Fruit fly (Drosophila melanogaster) whole organism, embryonic: ENCODE measurements around the gene Crg-1.

Source experiments
- Adf1 ChIP-seq: fragments of 200-800 bp; sonication (Bioruptor generic); IDR thresholded peaks from 2 replicates; pipeline ENCODE4 v1.3.6; 2022; ENCODE audit warnings: missing biosample characterization, missing genetic modification characterization
- CG10321 ChIP-seq: fragments of 200-800 bp; sonication (Bioruptor generic); IDR thresholded peaks from 2 replicates; pipeline ENCODE4 v1.3.6; 2022; ENCODE audit warnings: missing biosample characterization, missing genetic modification characterization
- CG10366 ChIP-seq: fragments of 200-800 bp; sonication (Bioruptor generic); IDR thresholded peaks from 2 replicates; pipeline ENCODE4 v1.3.6; 2022; ENCODE audit warnings: missing biosample characterization, missing genetic modification characterization
- CG10431 ChIP-seq: fragments of 200-800 bp; sonication (Bioruptor generic); optimal IDR thresholded peaks from 3 replicates; lab custom pipeline; 2018; ENCODE audit warnings: missing biosample characterization, mild to moderate bottlenecking, missing genetic modification characterization
- CG10654 ChIP-seq: fragments of 200-800 bp; sonication (Bioruptor generic); optimal IDR thresholded peaks from 2 replicates; lab custom pipeline; 2016; ENCODE audit warnings: missing biosample characterization, missing genetic modification characterization
- CG13424 ChIP-seq: fragments of 200-800 bp; sonication (Bioruptor generic); optimal IDR thresholded peaks from 2 replicates; lab custom pipeline; 2019; ENCODE audit warnings: missing biosample characterization, mild to moderate bottlenecking, missing genetic modification characterization, moderate library complexity
- CG14860 ChIP-seq: fragments of 200-800 bp; sonication (Bioruptor generic); IDR thresholded peaks from 3 replicates; pipeline ENCODE4 v1.3.6; 2022; ENCODE audit warnings: missing biosample characterization, missing genetic modification characterization; ENCODE audit not compliant: partially characterized antibody
- CG1647 ChIP-seq: fragments of 200-800 bp; sonication (Bioruptor generic); optimal IDR thresholded peaks from 3 replicates; lab custom pipeline; 2016; ENCODE audit warnings: missing biosample characterization, missing genetic modification characterization
- CG2875 ChIP-seq: fragments of 200-800 bp; sonication (Bioruptor generic); optimal IDR thresholded peaks from 2 replicates; lab custom pipeline; 2017; ENCODE audit warnings: missing biosample characterization, mild to moderate bottlenecking, missing genetic modification characterization, missing genetic modification reagents
- CG32532 ChIP-seq: fragments of 200-800 bp; sonication (Bioruptor generic); IDR thresholded peaks from 2 replicates; pipeline ENCODE4 v1.3.6; 2022; ENCODE audit warnings: missing biosample characterization, missing genetic modification characterization
- CG32767 ChIP-seq: fragments of 200-800 bp; sonication (Bioruptor generic); IDR thresholded peaks from 2 replicates; pipeline ENCODE4 v1.3.6; 2022; ENCODE audit warnings: missing biosample characterization, missing genetic modification characterization
- CG32772 ChIP-seq: fragments of 200-800 bp; sonication (Bioruptor generic); IDR thresholded peaks from 2 replicates; pipeline ENCODE4 v1.3.6; 2022; ENCODE audit warnings: missing biosample characterization, missing genetic modification characterization
- CG4282 ChIP-seq: fragments of 200-800 bp; sonication (Bioruptor generic); optimal IDR thresholded peaks from 2 replicates; lab custom pipeline; 2016; ENCODE audit warnings: missing biosample characterization, missing genetic modification characterization
- CG4617 ChIP-seq: fragments of 200-800 bp; sonication (Bioruptor generic); optimal IDR thresholded peaks from 3 replicates; lab custom pipeline; 2016; ENCODE audit warnings: missing biosample characterization, missing genetic modification characterization, borderline replicate concordance
- CG7963 ChIP-seq: fragments of 200-800 bp; sonication (Bioruptor generic); IDR thresholded peaks from 3 replicates; pipeline ENCODE4 v1.3.6; 2022; ENCODE audit warnings: missing biosample characterization, missing genetic modification characterization; ENCODE audit not compliant: partially characterized antibody
- CG8359 ChIP-seq: fragments of 200-800 bp; sonication (Bioruptor generic); optimal IDR thresholded peaks from 2 replicates; lab custom pipeline; 2017; ENCODE audit warnings: missing biosample characterization, mild to moderate bottlenecking, missing genetic modification characterization, borderline replicate concordance
- CG9437 ChIP-seq: fragments of 200-800 bp; sonication (Bioruptor generic); optimal IDR thresholded peaks from 2 replicates; lab custom pipeline; 2018; ENCODE audit warnings: missing biosample characterization, mild to moderate bottlenecking, missing genetic modification characterization
- D19B ChIP-seq: fragments of 200-800 bp; sonication (Bioruptor generic); optimal IDR thresholded peaks from 2 replicates; lab custom pipeline; 2017; ENCODE audit warnings: missing biosample characterization, mild to moderate bottlenecking, missing genetic modification characterization
- Hand ChIP-seq: fragments of 200-800 bp; sonication (Bioruptor generic); optimal IDR thresholded peaks from 2 replicates; lab custom pipeline; 2017; ENCODE audit warnings: mild to moderate bottlenecking, missing biosample characterization, missing genetic modification reagents, missing genetic modification characterization
- Hr51 ChIP-seq, 2 experiments: fragments of 200-800 bp; sonication (Bioruptor generic); optimal IDR thresholded peaks; 2 replicates in 1 of 2; 3 replicates in 1 of 2; lab custom pipeline; 2016 to 2018; ENCODE audit warnings: missing biosample characterization in 2 of 2, missing genetic modification characterization in 2 of 2, mild to moderate bottlenecking in 1 of 2, moderate library complexity in 1 of 2
- Kr ChIP-seq: fragments of 200-800 bp; sonication (Bioruptor generic); optimal IDR thresholded peaks from 2 replicates; lab custom pipeline; 2017; ENCODE audit warnings: missing biosample characterization, mild to moderate bottlenecking, missing genetic modification characterization
- Lhr ChIP-seq: fragments of 200-800 bp; sonication (Bioruptor generic); optimal IDR thresholded peaks from 3 replicates; lab custom pipeline; 2017; ENCODE audit warnings: mild to moderate bottlenecking, missing biosample characterization, missing genetic modification reagents, missing genetic modification characterization
- Med ChIP-seq: fragments of 200-800 bp; sonication (Bioruptor generic); peaks from one replicate; lab custom pipeline; 2016; ENCODE audit warnings: missing biosample characterization, missing genetic modification characterization, mild to moderate bottlenecking, inconsistent platforms, moderate library complexity
- Rfx ChIP-seq: fragments of 200-800 bp; sonication (Bioruptor generic); IDR thresholded peaks from 2 replicates; pipeline ENCODE4 v1.3.6; 2022; ENCODE audit warnings: missing biosample characterization, missing genetic modification characterization
- Spps ChIP-seq: fragments of 200-800 bp; sonication (Bioruptor generic); optimal IDR thresholded peaks from 2 replicates; lab custom pipeline; 2018; ENCODE audit warnings: missing biosample characterization, mild to moderate bottlenecking, missing genetic modification characterization
- TFAM ChIP-seq: fragments of 200-800 bp; sonication (Bioruptor generic); optimal IDR thresholded peaks from 2 replicates; lab custom pipeline; 2017; ENCODE audit warnings: missing biosample characterization, missing genetic modification characterization, inconsistent platforms
- abd-A ChIP-seq: fragments of 200-800 bp; sonication (Bioruptor generic); optimal IDR thresholded peaks from 3 replicates; lab custom pipeline; 2019; ENCODE audit warnings: missing biosample characterization, mild to moderate bottlenecking, missing genetic modification characterization, moderate library complexity
- aop ChIP-seq: fragments of 200-800 bp; sonication (Bioruptor generic); IDR thresholded peaks from 2 replicates; pipeline ENCODE4 v1.3.6; 2022; ENCODE audit warnings: missing biosample characterization, missing genetic modification characterization
- ash1 ChIP-seq: fragments of 200-800 bp; sonication (Bioruptor generic); optimal IDR thresholded peaks from 2 replicates; lab custom pipeline; 2018; ENCODE audit warnings: missing biosample characterization, mild to moderate bottlenecking, missing genetic modification characterization
- bowl ChIP-seq: fragments of 200-800 bp; sonication (Bioruptor generic); IDR thresholded peaks from 2 replicates; pipeline ENCODE4 v1.3.6; 2022; ENCODE audit warnings: missing biosample characterization, missing genetic modification characterization
- crol ChIP-seq: fragments of 200-800 bp; sonication (Bioruptor generic); IDR thresholded peaks from 2 replicates; pipeline ENCODE4 v1.3.6; 2022; ENCODE audit warnings: missing biosample characterization, missing genetic modification characterization
- cwo ChIP-seq: fragments of 200-800 bp; sonication (Bioruptor generic); optimal IDR thresholded peaks from 3 replicates; lab custom pipeline; 2017; ENCODE audit warnings: missing biosample characterization, missing genetic modification characterization, mild to moderate bottlenecking, moderate library complexity, missing genetic modification reagents
- grau ChIP-seq: fragments of 200-800 bp; optimal IDR thresholded peaks from 3 replicates; lab custom pipeline; 2019; ENCODE audit warnings: missing biosample characterization, mild to moderate bottlenecking, missing genetic modification characterization, moderate library complexity
- grn ChIP-seq: fragments of 200-800 bp; sonication (Bioruptor generic); optimal IDR thresholded peaks from 3 replicates; lab custom pipeline; 2017; ENCODE audit warnings: missing biosample characterization, missing genetic modification characterization
- gsb ChIP-seq: fragments of 200-800 bp; sonication (Bioruptor generic); IDR thresholded peaks from 2 replicates; pipeline ENCODE4 v1.3.6; 2022; ENCODE audit warnings: missing biosample characterization, missing genetic modification characterization
- gt ChIP-seq: fragments of 200-800 bp; sonication (Bioruptor generic); IDR thresholded peaks from 2 replicates; pipeline ENCODE4 v1.3.6; 2022; ENCODE audit warnings: missing biosample characterization, missing genetic modification characterization
- otp ChIP-seq: fragments of 200-800 bp; sonication (Bioruptor generic); IDR thresholded peaks from 3 replicates; pipeline ENCODE4, ENCODE4 v1.3.6; 2022; ENCODE audit warnings: missing biosample characterization, missing genetic modification characterization
- p53 ChIP-seq: fragments of 200-800 bp; sonication (Bioruptor generic); optimal IDR thresholded peaks from 2 replicates; lab custom pipeline; 2016; ENCODE audit warnings: missing biosample characterization, missing genetic modification characterization
- pho ChIP-seq: fragments of 200-800 bp; sonication (Bioruptor generic); optimal IDR thresholded peaks from 2 replicates; lab custom pipeline; 2016; ENCODE audit warnings: missing biosample characterization, missing genetic modification characterization
- row ChIP-seq: fragments of 200-800 bp; sonication (Bioruptor generic); IDR thresholded peaks from 3 replicates; pipeline ENCODE4 v1.3.6; 2022; ENCODE audit warnings: missing biosample characterization, missing genetic modification characterization
- run ChIP-seq: fragments of 200-800 bp; sonication (Bioruptor generic); optimal IDR thresholded peaks from 3 replicates; lab custom pipeline; 2018; ENCODE audit warnings: missing biosample characterization, mild to moderate bottlenecking, missing genetic modification characterization
- sens ChIP-seq: fragments of 200-800 bp; sonication (Bioruptor generic); peaks from one replicate; lab custom pipeline; 2016; ENCODE audit warnings: missing biosample characterization, missing genetic modification characterization
- slou ChIP-seq: fragments of 200-800 bp; sonication (Bioruptor generic); optimal IDR thresholded peaks from 3 replicates; lab custom pipeline; 2016; ENCODE audit warnings: missing biosample characterization, missing genetic modification characterization
- sna ChIP-seq: fragments of 200-800 bp; sonication (Bioruptor generic); IDR thresholded peaks from 2 replicates; pipeline ENCODE4 v1.3.6; 2022; ENCODE audit warnings: missing biosample characterization, missing genetic modification characterization; ENCODE audit not compliant: partially characterized antibody
- sqz ChIP-seq: fragments of 200-800 bp; sonication (Bioruptor generic); optimal IDR thresholded peaks from 3 replicates; lab custom pipeline; 2018; ENCODE audit warnings: missing biosample characterization, mild to moderate bottlenecking, missing genetic modification characterization
- tin ChIP-seq: fragments of 200-800 bp; sonication (Bioruptor generic); optimal IDR thresholded peaks from 3 replicates; lab custom pipeline; 2016; ENCODE audit warnings: missing biosample characterization, missing genetic modification characterization
- wek ChIP-seq: fragments of 200-800 bp; sonication (Bioruptor generic); optimal IDR thresholded peaks from 3 replicates; lab custom pipeline; 2018; ENCODE audit warnings: missing biosample characterization, mild to moderate bottlenecking, missing genetic modification characterization, moderate library complexity

Gene Crg-1

DNA sequence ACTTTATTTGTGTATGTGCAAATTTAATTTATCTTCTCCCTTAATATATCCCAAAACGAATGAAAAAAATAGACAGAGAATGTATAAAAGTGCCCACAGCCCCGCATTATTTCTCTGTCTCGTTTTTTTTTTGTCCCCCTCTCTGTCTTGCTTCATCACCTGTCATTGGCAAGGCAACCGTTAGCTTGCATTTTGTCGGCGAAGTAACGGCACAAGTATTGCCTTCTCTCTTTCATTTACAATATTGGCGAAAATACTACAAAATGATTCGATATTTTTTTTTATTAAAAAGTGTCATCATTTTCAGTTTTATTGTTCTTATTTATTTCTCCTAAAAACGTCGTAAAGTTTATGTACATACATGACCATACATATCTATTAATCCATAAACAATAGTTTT, 17.9 kb upstream of the Crg-1 start:
- peak; percentile 26 for TF ChIP-seq sens (GFP tag; lab: Kevin White, UChicago)
- no peak for TF ChIP-seq CG13424 (tag; lab: Kevin White, UChicago)
- TF ChIP-seq, all 482 proteins: peak for 1

dm6 chrX:3775822-3776668, 17.0 kb upstream of the Crg-1 start:
- no peak for TF ChIP-seq CG1647 (GFP tag; lab: Kevin White, UChicago)
- TF ChIP-seq CG2875: no peak
- TF ChIP-seq grau: no peak
- no peak for TF ChIP-seq D19B
- no peak for TF ChIP-seq CG10654 (GFP tag; lab: Kevin White, UChicago)
- TF ChIP-seq Hr51 (GFP tag; optimal IDR thresholded peaks at IDR 0.05; lab: Kevin White, UChicago): peak in 1 of 2 experiments; percentile 2
- TF ChIP-seq CG14860 (GFP tag; lab: Robert Waterston, UW): no peak
- peak; percentile 42; the same call in 1 of the 2 replicates for TF ChIP-seq CG32772 (GFP tag; lab: Robert Waterston, UW)
- peak; percentile 74 for TF ChIP-seq Med (GFP tag; lab: Kevin White, UChicago)
- TF ChIP-seq CG4282: no peak
- TF ChIP-seq CG10321 (GFP tag; lab: Robert Waterston, UW): peak; percentile 57; the same call in 1 of the 2 replicates
- TF ChIP-seq ash1: no peak
- no peak for TF ChIP-seq gsb (GFP tag; lab: Robert Waterston, UW)
- TF ChIP-seq slou (GFP tag; lab: Kevin White, UChicago): no peak
- no peak for TF ChIP-seq bowl
- peak; percentile 2 for TF ChIP-seq cwo (GFP tag; lab: Kevin White, UChicago)
- no peak for TF ChIP-seq CG9437 (GFP tag; lab: Kevin White, UChicago)
- TF ChIP-seq tin (GFP tag; lab: Kevin White, UChicago): no peak
- TF ChIP-seq Rfx (GFP tag; lab: Robert Waterston, UW): peak; percentile 45; the same call in 1 of the 2 replicates
- TF ChIP-seq grn (GFP tag; lab: Kevin White, UChicago): no peak
- no peak for TF ChIP-seq Spps (tag; lab: Kevin White, UChicago)
- TF ChIP-seq CG10431 (GFP tag; lab: Kevin White, UChicago): no peak
- peak; percentile 6; the same call in 1 of the 3 replicates for TF ChIP-seq row
- no peak for TF ChIP-seq sna (GFP tag; lab: Robert Waterston, UW)
- peak; percentile 8; the same call in 1 of the 2 replicates for TF ChIP-seq CG32532
- TF ChIP-seq CG8359 (GFP tag; lab: Kevin White, UChicago): no peak
- TF ChIP-seq p53 (GFP tag; lab: Kevin White, UChicago): peak; percentile 100
- no peak for TF ChIP-seq CG4617
- TF ChIP-seq gt (GFP tag; lab: Robert Waterston, UW): no peak
- no peak for TF ChIP-seq pho (GFP tag; lab: Kevin White, UChicago)
- no peak for TF ChIP-seq wek (GFP tag; lab: Kevin White, UChicago)
- peak; percentile 68 for TF ChIP-seq abd-A (tag; lab: Kevin White, UChicago)
- TF ChIP-seq run (tag; lab: Kevin White, UChicago): no peak
- TF ChIP-seq CG7963 (GFP tag; lab: Robert Waterston, UW): no peak
- TF ChIP-seq CG10366 (GFP tag; lab: Robert Waterston, UW): no peak
- no peak for TF ChIP-seq TFAM (GFP tag; lab: Kevin White, UChicago)
- no peak for TF ChIP-seq otp (GFP tag; lab: Robert Waterston, UW)
- TF ChIP-seq CG32767 (GFP tag; lab: Robert Waterston, UW): no peak
- no peak for TF ChIP-seq Hand (GFP tag; lab: Kevin White, UChicago)
- no peak for TF ChIP-seq Lhr (GFP tag; lab: Kevin White, UChicago)
- no peak for TF ChIP-seq Kr
- peak; percentile 85 for TF ChIP-seq Adf1 (GFP tag; lab: Robert Waterston, UW)
- TF ChIP-seq sqz (GFP tag; lab: Kevin White, UChicago): peak; percentile 95
- TF ChIP-seq aop (GFP tag; lab: Robert Waterston, UW): no peak
- TF ChIP-seq crol: 0 out of 2 replicates have a peak, but pooled peaks have one; percentile 18
- TF ChIP-seq CG13424 (tag; lab: Kevin White, UChicago): no peak
